Worm (Caenorhabditis elegans) whole organism, midembryonic: ENCODE results near the gene E02H9.7.

Experiments
- T22C8.4 ChIP-seq: fragments of 200-800 bp; sonication (Bioruptor generic); IDR thresholded peaks from 2 replicates; pipeline ENCODE4 v1.3.6; 2022; ENCODE audit warnings: missing genetic modification characterization, missing compliant biosample characterization
- flt-1 ChIP-seq: fragments of 200-800 bp; sonication (Bioruptor generic); IDR thresholded peaks from 2 replicates; pipeline ENCODE4 v1.3.6; 2022; ENCODE audit warnings: missing genetic modification characterization, missing compliant biosample characterization
- klf-2 ChIP-seq: fragments of 200-800 bp; sonication (Bioruptor generic); conservative IDR thresholded peaks from 2 replicates; pipeline ENCODE4 v1.3.6; 2022; ENCODE audit warnings: missing genetic modification reagents, missing genetic modification characterization, missing compliant biosample characterization
- ztf-23 ChIP-seq: fragments of 200-800 bp; sonication (Bioruptor generic); IDR thresholded peaks from 2 replicates; pipeline ENCODE4 v1.3.6; 2022; ENCODE audit warnings: missing genetic modification reagents, missing genetic modification characterization, missing compliant biosample characterization
- ztf-29 ChIP-seq: fragments of 200-800 bp; sonication (Bioruptor generic); IDR thresholded peaks from 2 replicates; pipeline ENCODE4 v1.3.6; 2022; ENCODE audit warnings: missing genetic modification reagents, missing genetic modification characterization, missing compliant biosample characterization

DNA sequence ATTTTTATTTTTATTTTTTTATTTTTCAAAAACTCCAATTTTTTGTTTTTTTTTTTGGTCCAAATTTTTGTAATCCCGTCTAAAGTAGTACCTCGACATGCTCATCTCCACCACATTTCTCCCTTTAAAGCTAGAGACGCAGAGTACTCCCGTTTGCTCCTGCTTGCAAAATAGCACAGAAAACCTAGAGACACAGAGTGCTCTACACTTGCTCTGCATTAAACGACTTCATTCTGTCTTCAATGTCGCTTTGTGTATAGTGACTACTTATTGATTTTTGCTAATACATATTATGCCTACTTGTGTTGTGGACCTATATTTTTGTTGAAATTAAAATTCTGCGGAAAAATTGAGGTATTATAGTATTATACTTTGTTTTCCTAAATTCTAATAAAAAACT is 19.4 kb downstream of the E02H9.7 start, which contains the start of gene W04B5.8:
- TF ChIP-seq ztf-23 (GFP tag; lab: Robert Waterston, UW), result no peak
- no peak for TF ChIP-seq klf-2
- no peak for TF ChIP-seq T22C8.4 (GFP tag; lab: Robert Waterston, UW)
- TF ChIP-seq flt-1, result no peak
- TF ChIP-seq ztf-29 (GFP tag; lab: Robert Waterston, UW), result no peak
